Fruit fly (Drosophila melanogaster) whole organism, embryonic: ENCODE measurements around the gene Fpgs1.

Source experiments
- Abd-B ChIP-seq: fragments of 200-800 bp; sonication (Bioruptor generic); optimal IDR thresholded peaks from 2 replicates; lab custom pipeline; 2018; ENCODE audit warnings: missing biosample characterization, mild to moderate bottlenecking, missing genetic modification characterization, moderate library complexity
- Aef1 ChIP-seq: fragments of 200-800 bp; sonication (Bioruptor generic); IDR thresholded peaks from 3 replicates; pipeline ENCODE4 v1.3.6; 2022; ENCODE audit warnings: missing biosample characterization, missing genetic modification characterization
- Bdp1 ChIP-seq: fragments of 200-800 bp; sonication (Bioruptor generic); optimal IDR thresholded peaks from 3 replicates; lab custom pipeline; 2016; ENCODE audit warnings: missing biosample characterization, missing genetic modification characterization
- BtbVII ChIP-seq: fragments of 200-800 bp; sonication (Bioruptor generic); optimal IDR thresholded peaks from 3 replicates; lab custom pipeline; 2017; ENCODE audit warnings: missing biosample characterization, mild to moderate bottlenecking, missing genetic modification characterization
- CG13287 ChIP-seq: fragments of 200-800 bp; sonication (Bioruptor generic); IDR thresholded peaks from 2 replicates; pipeline ENCODE4 v1.3.6; 2022; ENCODE audit warnings: missing biosample characterization, missing genetic modification characterization; ENCODE audit not compliant: partially characterized antibody
- CG14050 ChIP-seq: fragments of 200-800 bp; sonication (Bioruptor generic); IDR thresholded peaks from 3 replicates; pipeline ENCODE4 v1.3.6; 2022; ENCODE audit warnings: missing biosample characterization, missing genetic modification characterization
- CG14965 ChIP-seq: fragments of 200-800 bp; sonication (Bioruptor generic); optimal IDR thresholded peaks from 2 replicates; lab custom pipeline; 2016; ENCODE audit warnings: missing biosample characterization, missing genetic modification characterization, borderline replicate concordance
- CG16815 ChIP-seq: fragments of 200-800 bp; sonication (Bioruptor generic); optimal IDR thresholded peaks from 3 replicates; lab custom pipeline; 2017; ENCODE audit warnings: missing biosample characterization, mild to moderate bottlenecking, missing genetic modification characterization
- CG1832 ChIP-seq: fragments of 200-800 bp; sonication (Bioruptor generic); optimal IDR thresholded peaks from 2 replicates; lab custom pipeline; 2017; ENCODE audit warnings: missing biosample characterization, mild to moderate bottlenecking, missing genetic modification characterization, inconsistent platforms
- CG2120 ChIP-seq: fragments of 200-800 bp; sonication (Bioruptor generic); optimal IDR thresholded peaks from 3 replicates; lab custom pipeline; 2016; ENCODE audit warnings: missing biosample characterization, missing genetic modification characterization
- CG2202 ChIP-seq: fragments of 200-800 bp; sonication (Bioruptor generic); optimal IDR thresholded peaks from 2 replicates; lab custom pipeline; 2018; ENCODE audit warnings: missing biosample characterization, mild to moderate bottlenecking, missing genetic modification characterization
- CG30431 ChIP-seq: fragments of 200-800 bp; sonication (Bioruptor generic); optimal IDR thresholded peaks from 2 replicates; lab custom pipeline; 2017; ENCODE audit warnings: missing biosample characterization, missing genetic modification characterization
- CG3281 ChIP-seq: fragments of 200-800 bp; sonication (Bioruptor generic); optimal IDR thresholded peaks from 3 replicates; lab custom pipeline; 2017; ENCODE audit warnings: missing biosample characterization, mild to moderate bottlenecking, missing genetic modification characterization
- CG3407 ChIP-seq: fragments of 200-800 bp; sonication (Bioruptor generic); optimal IDR thresholded peaks from 2 replicates; lab custom pipeline; 2018; ENCODE audit warnings: missing biosample characterization, mild to moderate bottlenecking, missing genetic modification characterization
- CG3726 ChIP-seq: fragments of 200-800 bp; sonication (Bioruptor generic); IDR thresholded peaks from 3 replicates; pipeline ENCODE4, ENCODE4 v1.3.6; 2022; ENCODE audit warnings: missing biosample characterization, missing genetic modification characterization
- CG3995 ChIP-seq: fragments of 200-800 bp; sonication (Bioruptor generic); optimal IDR thresholded peaks from 3 replicates; lab custom pipeline; 2016; ENCODE audit warnings: missing biosample characterization, missing genetic modification characterization
- CG4404 ChIP-seq: fragments of 200-800 bp; sonication (Bioruptor generic); IDR thresholded peaks from 2 replicates; pipeline ENCODE4 v1.3.6; 2022; ENCODE audit warnings: missing biosample characterization, missing genetic modification characterization
- CG4854 ChIP-seq: fragments of 200-800 bp; sonication (Bioruptor generic); optimal IDR thresholded peaks from 2 replicates; lab custom pipeline; 2016; ENCODE audit warnings: missing biosample characterization, missing genetic modification characterization, inconsistent platforms
- CG7357 ChIP-seq: fragments of 200-800 bp; sonication (Bioruptor generic); IDR thresholded peaks from 3 replicates; pipeline ENCODE4 v1.3.6; 2022; ENCODE audit warnings: missing biosample characterization, missing genetic modification characterization
- CG7556 ChIP-seq: fragments of 200-800 bp; sonication (Bioruptor generic); optimal IDR thresholded peaks from 2 replicates; lab custom pipeline; 2017; ENCODE audit warnings: missing biosample characterization, mild to moderate bottlenecking, missing genetic modification characterization
- Dip2 ChIP-seq: fragments of 200-800 bp; sonication (Bioruptor generic); IDR thresholded peaks from 2 replicates; pipeline ENCODE4 v1.3.6; 2022; ENCODE audit warnings: missing biosample characterization, missing genetic modification characterization
- Dll ChIP-seq: fragments of 200-800 bp; sonication (Bioruptor generic); IDR thresholded peaks from 4 replicates; pipeline ENCODE4 v1.3.6; 2022; ENCODE audit warnings: missing biosample characterization, missing genetic modification characterization; ENCODE audit not compliant: partially characterized antibody
- Fer1 ChIP-seq: fragments of 200-800 bp; sonication (Bioruptor generic); optimal IDR thresholded peaks from 2 replicates; lab custom pipeline; 2017; ENCODE audit warnings: missing biosample characterization, mild to moderate bottlenecking, missing genetic modification characterization
- H2.0 ChIP-seq: fragments of 200-800 bp; sonication (Bioruptor generic); IDR thresholded peaks from 2 replicates; pipeline ENCODE4 v1.3.6; 2022; ENCODE audit warnings: missing biosample characterization, missing genetic modification characterization
- Hey ChIP-seq: fragments of 200-800 bp; sonication (Bioruptor generic); optimal IDR thresholded peaks from 3 replicates; lab custom pipeline; 2018; ENCODE audit warnings: missing biosample characterization, mild to moderate bottlenecking, missing genetic modification characterization
- Hr3 ChIP-seq: fragments of 200-800 bp; sonication (Bioruptor generic); optimal IDR thresholded peaks from 3 replicates; lab custom pipeline; 2016; ENCODE audit warnings: missing biosample characterization, missing genetic modification characterization
- Jarid2 ChIP-seq: fragments of 200-800 bp; sonication (Bioruptor generic); optimal IDR thresholded peaks from 3 replicates; lab custom pipeline; 2017; ENCODE audit warnings: mild to moderate bottlenecking, missing biosample characterization, missing genetic modification reagents, missing genetic modification characterization
- Lhr ChIP-seq: fragments of 200-800 bp; sonication (Bioruptor generic); optimal IDR thresholded peaks from 3 replicates; lab custom pipeline; 2017; ENCODE audit warnings: mild to moderate bottlenecking, missing biosample characterization, missing genetic modification reagents, missing genetic modification characterization
- Lim3 ChIP-seq: fragments of 200-800 bp; sonication (Bioruptor generic); IDR thresholded peaks from 2 replicates; pipeline ENCODE4 v1.3.6; 2022; ENCODE audit warnings: missing biosample characterization, missing genetic modification characterization
- Mes4 ChIP-seq: fragments of 200-800 bp; sonication (Bioruptor generic); optimal IDR thresholded peaks from 2 replicates; lab custom pipeline; 2016; ENCODE audit warnings: missing biosample characterization, missing genetic modification characterization
- NC2α ChIP-seq: fragments of 200-800 bp; sonication (Bioruptor generic); optimal IDR thresholded peaks from 2 replicates; lab custom pipeline; 2016; ENCODE audit warnings: missing biosample characterization, missing genetic modification characterization
- Opbp ChIP-seq: fragments of 200-800 bp; sonication (Bioruptor generic); IDR thresholded peaks from 3 replicates; pipeline ENCODE4 v1.3.6; 2022; ENCODE audit warnings: missing biosample characterization, missing genetic modification characterization; ENCODE audit not compliant: partially characterized antibody
- Ptx1 ChIP-seq: fragments of 200-800 bp; sonication (Bioruptor generic); IDR thresholded peaks from 2 replicates; pipeline ENCODE4 v1.3.6; 2022; ENCODE audit warnings: missing biosample characterization, missing genetic modification characterization
- Tbp ChIP-seq: fragments of >200 bp; optimal IDR thresholded peaks from 2 replicates; lab custom pipeline; 2018; ENCODE audit warnings: missing biosample characterization, missing genetic modification characterization
- Xrp1 ChIP-seq: fragments of 200-800 bp; sonication (Bioruptor generic); IDR thresholded peaks from 2 replicates; pipeline ENCODE4 v1.3.6; 2022; ENCODE audit warnings: missing biosample characterization, missing genetic modification characterization
- ab ChIP-seq: fragments of 200-800 bp; sonication (Bioruptor generic); optimal IDR thresholded peaks from 2 replicates; lab custom pipeline; 2016; ENCODE audit warnings: missing biosample characterization, missing genetic modification characterization
- bowl ChIP-seq: fragments of 200-800 bp; sonication (Bioruptor generic); IDR thresholded peaks from 2 replicates; pipeline ENCODE4 v1.3.6; 2022; ENCODE audit warnings: missing biosample characterization, missing genetic modification characterization
- dpn ChIP-seq, 2 experiments: fragments of 200-800 bp; sonication (Bioruptor generic); optimal IDR thresholded peaks; 3 replicates each; lab custom pipeline; 2016; ENCODE audit warnings: missing biosample characterization in 2 of 2, missing genetic modification characterization in 2 of 2
- fd96Cb ChIP-seq: fragments of 200-800 bp; sonication (Bioruptor generic); optimal IDR thresholded peaks from 2 replicates; lab custom pipeline; 2018; ENCODE audit warnings: missing biosample characterization, mild to moderate bottlenecking, missing genetic modification characterization, moderate library complexity
- her ChIP-seq: fragments of 200-800 bp; sonication (Bioruptor generic); optimal IDR thresholded peaks from 2 replicates; lab custom pipeline; 2016; ENCODE audit warnings: missing biosample characterization, missing genetic modification characterization
- stc ChIP-seq: fragments of 200-800 bp; sonication (Bioruptor generic); IDR thresholded peaks from 2 replicates; pipeline ENCODE4 v1.3.6; 2022; ENCODE audit warnings: missing biosample characterization, missing genetic modification characterization
- sug ChIP-seq: fragments of 200-800 bp; optimal IDR thresholded peaks from 2 replicates; lab custom pipeline; 2019; ENCODE audit warnings: missing biosample characterization, mild to moderate bottlenecking, missing genetic modification characterization, moderate library complexity
- tap ChIP-seq: fragments of 200-800 bp; optimal IDR thresholded peaks from 3 replicates; lab custom pipeline; 2019; ENCODE audit warnings: missing biosample characterization, mild to moderate bottlenecking, missing genetic modification characterization, moderate library complexity
- tio ChIP-seq: fragments of 200-800 bp; sonication (Bioruptor generic); optimal IDR thresholded peaks from 2 replicates; lab custom pipeline; 2017; ENCODE audit warnings: missing biosample characterization, missing genetic modification characterization, inconsistent platforms
- tup ChIP-seq: fragments of 200-800 bp; sonication (Bioruptor generic); optimal IDR thresholded peaks from 2 replicates; lab custom pipeline; 2016; ENCODE audit warnings: missing biosample characterization, mild to moderate bottlenecking, missing genetic modification characterization, moderate library complexity
- unc-4 ChIP-seq: fragments of 200-800 bp; sonication (Bioruptor generic); IDR thresholded peaks from 2 replicates; pipeline ENCODE4 v1.3.6; 2022; ENCODE audit warnings: missing biosample characterization, missing genetic modification characterization; ENCODE audit not compliant: partially characterized antibody
- vnd ChIP-seq: fragments of 200-800 bp; sonication (Bioruptor generic); IDR thresholded peaks from 3 replicates; pipeline ENCODE4 v1.3.6; 2022; ENCODE audit warnings: missing biosample characterization, missing genetic modification characterization; ENCODE audit not compliant: partially characterized antibody
- yki ChIP-seq: fragments of >200 bp; optimal IDR thresholded peaks from 3 replicates; lab custom pipeline; 2018
- zen ChIP-seq: fragments of 200-800 bp; sonication (Bioruptor generic); optimal IDR thresholded peaks from 3 replicates; lab custom pipeline; 2018; ENCODE audit warnings: missing biosample characterization, mild to moderate bottlenecking, missing genetic modification characterization, moderate library complexity
- zfh2 ChIP-seq: fragments of 200-800 bp; sonication (Bioruptor generic); optimal IDR thresholded peaks from 2 replicates; lab custom pipeline; 2016; ENCODE audit warnings: missing biosample characterization, missing genetic modification characterization

The Fpgs1 gene

dm6 chrX:12631317-12632156 is 19.9 kb downstream of the Fpgs1 start, which contains the start of gene Tomosyn (continued):
- no peak for TF ChIP-seq CG3726 (GFP tag; lab: Robert Waterston, UW)
- TF ChIP-seq zen = peak; percentile 20
- no peak for TF ChIP-seq CG30431
- peak; percentile 22 for TF ChIP-seq CG4854 (GFP tag; lab: Kevin White, UChicago)
- TF ChIP-seq CG3407 (GFP tag; lab: Kevin White, UChicago) = no peak
- no peak for TF ChIP-seq stc (GFP tag; lab: Robert Waterston, UW)
- peak; percentile 48 for TF ChIP-seq her
- peak; percentile 74 for TF ChIP-seq unc-4 (GFP tag; lab: Robert Waterston, UW)
- no peak for TF ChIP-seq Mes4 (GFP tag; lab: Kevin White, UChicago)
- TF ChIP-seq tup (GFP tag; lab: Kevin White, UChicago) = no peak
- peak; percentile 80 for TF ChIP-seq Opbp (GFP tag; lab: Robert Waterston, UW)
- peak; percentile 46 for TF ChIP-seq zfh2 (GFP tag; lab: Kevin White, UChicago)
- no peak for TF ChIP-seq Aef1
- TF ChIP-seq CG7357 = no peak
- TF ChIP-seq NC2α = no peak
- TF ChIP-seq BtbVII (GFP tag; lab: Kevin White, UChicago) = peak; percentile 4
- peak; percentile 35 for TF ChIP-seq Hr3 (GFP tag; lab: Kevin White, UChicago)
- TF ChIP-seq Dip2 (GFP tag; lab: Robert Waterston, UW) = no peak
- no peak for TF ChIP-seq CG14965 (GFP tag; lab: Kevin White, UChicago)
- TF ChIP-seq dpn (GFP tag; optimal IDR thresholded peaks at IDR 0.05; lab: Kevin White, UChicago) = peak; percentile 10 to 39
- peak; percentile 52 for TF ChIP-seq Abd-B
- peak; percentile 82 for TF ChIP-seq CG13287 (GFP tag; lab: Robert Waterston, UW)
- peak; percentile 23 for TF ChIP-seq CG7556 (GFP tag; lab: Kevin White, UChicago)
- TF ChIP-seq CG14050 (GFP tag; lab: Robert Waterston, UW) = no peak; the same call in 2 of the 3 replicates
- peak; percentile 67 for TF ChIP-seq vnd (GFP tag; lab: Robert Waterston, UW)
- TF ChIP-seq Xrp1 = peak; percentile 27; the same call in 1 of the 2 replicates
- peak; percentile 17 for TF ChIP-seq Fer1 (GFP tag; lab: Kevin White, UChicago)
- TF ChIP-seq Tbp (GFP tag; lab: Kevin White, UChicago) = no peak
- peak; percentile 96 for TF ChIP-seq sug (tag; lab: Kevin White, UChicago)
- TF ChIP-seq tio (GFP tag; lab: Kevin White, UChicago) = no peak
- peak; percentile 23; the same call in 1 of the 2 replicates for TF ChIP-seq Ptx1 (GFP tag; lab: Robert Waterston, UW)
- TF ChIP-seq CG4404 (GFP tag; lab: Robert Waterston, UW) = no peak
- TF ChIP-seq Bdp1 (GFP tag; lab: Kevin White, UChicago) = no peak
- TF ChIP-seq CG1832 (GFP tag; lab: Kevin White, UChicago) = no peak
- TF ChIP-seq CG3281 (GFP tag; lab: Kevin White, UChicago) = no peak
- peak; percentile 75 for TF ChIP-seq Dll (GFP tag; lab: Robert Waterston, UW)
- no peak for TF ChIP-seq CG2202 (tag; lab: Kevin White, UChicago)
- peak; percentile 12; the same call in 1 of the 2 replicates for TF ChIP-seq H2.0
- peak; percentile 4 for TF ChIP-seq Lhr
- peak; percentile 55 for TF ChIP-seq Jarid2 (GFP tag; lab: Kevin White, UChicago)
- TF ChIP-seq fd96Cb = peak; percentile 14
- TF ChIP-seq bowl = no peak
- TF ChIP-seq CG16815 (GFP tag; lab: Kevin White, UChicago) = no peak
- no peak for TF ChIP-seq yki
- TF ChIP-seq Hey (tag; lab: Kevin White, UChicago) = no peak
- TF ChIP-seq ab = no peak
- no peak for TF ChIP-seq Lim3 (GFP tag; lab: Robert Waterston, UW)
- peak; percentile 62 for TF ChIP-seq CG2120
- no peak for TF ChIP-seq tap (tag; lab: Kevin White, UChicago)
- peak; percentile 87 for TF ChIP-seq CG3995 (GFP tag; lab: Kevin White, UChicago)
